Worm (Caenorhabditis elegans) whole organism, L1 larva: ENCODE data around the gene ceh-16.

Source experiments
- C16A3.4 ChIP-seq: fragments of 150-350 bp; optimal IDR thresholded peaks from 2 replicates; lab custom pipeline; 2014; ENCODE audit warnings: missing biosample characterization, missing genetic modification characterization
- C34B4.2 ChIP-seq: sonication (generic microtip); optimal IDR thresholded peaks from 2 replicates; lab custom pipeline; 2017; ENCODE audit warnings: mild to moderate bottlenecking, missing genetic modification characterization, missing compliant biosample characterization
- alr-1 ChIP-seq: fragments of 200-800 bp; sonication (Bioruptor generic); optimal IDR thresholded peaks from 2 replicates; lab custom pipeline; 2018; ENCODE audit warnings: borderline replicate concordance, mild to moderate bottlenecking, missing genetic modification characterization, missing compliant biosample characterization
- blmp-1 ChIP-seq: fragments of 150-350 bp; optimal IDR thresholded peaks from 2 replicates; lab custom pipeline; 2014; ENCODE audit warnings: missing biosample characterization, missing genetic modification characterization
- ceh-63 ChIP-seq: fragments of 200-800 bp; sonication (Bioruptor generic); optimal IDR thresholded peaks from 2 replicates; lab custom pipeline; 2018; ENCODE audit warnings: mild to moderate bottlenecking, missing genetic modification characterization, missing compliant biosample characterization
- ceh-82 ChIP-seq, 3 experiments: fragments of 150-350 bp in 1 of 3; sonication (generic microtip) in 2 of 3; optimal IDR thresholded peaks; 2 replicates each; lab custom pipeline; 2014 to 2017; ENCODE audit warnings: missing biosample characterization in 3 of 3, missing genetic modification characterization in 3 of 3
- ceh-88 ChIP-seq: fragments of 200-800 bp; sonication (Bioruptor generic); IDR thresholded peaks from 2 replicates; pipeline ENCODE4 v1.3.6; 2022; ENCODE audit warnings: missing genetic modification characterization, missing compliant biosample characterization
- ceh-90 ChIP-seq: sonication (generic microtip); optimal IDR thresholded peaks from 2 replicates; lab custom pipeline; 2016; ENCODE audit warnings: missing genetic modification characterization, missing compliant biosample characterization
- ces-1 ChIP-seq: fragments of 150-350 bp; optimal IDR thresholded peaks from 2 replicates; lab custom pipeline; 2014; ENCODE audit warnings: missing biosample characterization, missing genetic modification reagents, missing genetic modification characterization
- dsc-1 ChIP-seq: sonication (generic microtip); optimal IDR thresholded peaks from 2 replicates; lab custom pipeline; 2016; ENCODE audit warnings: mild to moderate bottlenecking, missing genetic modification characterization, missing compliant biosample characterization
- efl-1 ChIP-seq, 4 experiments: fragments of 150-350 bp; optimal IDR thresholded peaks in 3 of 4; peaks in 1 of 4; 1 replicate in 1 of 4; 2 replicates in 3 of 4; lab custom pipeline; 2014; ENCODE audit warnings: missing biosample characterization in 2 of 4, missing genetic modification characterization in 2 of 4, missing genetic modification reagents in 2 of 4
- egl-13 ChIP-seq: sonication (generic microtip); optimal IDR thresholded peaks from 2 replicates; lab custom pipeline; 2016; ENCODE audit warnings: missing genotype, missing genetic modification reagents, missing genetic modification characterization, missing compliant biosample characterization
- egl-27 ChIP-seq, 2 experiments: fragments of 150-350 bp in 1 of 2; sonication (generic microtip); optimal IDR thresholded peaks; 3 replicates each; lab custom pipeline; 2017 to 2018; ENCODE audit warnings: missing biosample characterization in 2 of 2, missing genetic modification characterization in 2 of 2, missing genetic modification reagents in 2 of 2
- elt-2 ChIP-seq: sonication (generic microtip); optimal IDR thresholded peaks from 2 replicates; lab custom pipeline; 2016; ENCODE audit warnings: missing genetic modification characterization, mild to moderate bottlenecking, inconsistent platforms, missing compliant biosample characterization, missing genetic modification reagents
- fos-1 ChIP-seq: fragments of 150-350 bp; optimal IDR thresholded peaks from 2 replicates; lab custom pipeline; 2014; ENCODE audit warnings: missing biosample characterization, missing genetic modification characterization
- hlh-17 ChIP-seq: fragments of 200-800 bp; sonication (Bioruptor generic); optimal IDR thresholded peaks from 2 replicates; lab custom pipeline; 2018; ENCODE audit warnings: missing genetic modification characterization, mild to moderate bottlenecking, missing compliant biosample characterization, moderate library complexity, borderline replicate concordance
- hpl-2 ChIP-seq: fragments of 150-350 bp; optimal IDR thresholded peaks from 2 replicates; lab custom pipeline; 2014; ENCODE audit warnings: missing biosample characterization, missing genetic modification reagents, missing genetic modification characterization
- irx-1 ChIP-seq: sonication (generic microtip); optimal IDR thresholded peaks from 2 replicates; lab custom pipeline; 2016; ENCODE audit warnings: missing genetic modification characterization, missing compliant biosample characterization
- lin-14 ChIP-seq: fragments of 200-800 bp; sonication (Bioruptor generic); optimal IDR thresholded peaks from 2 replicates; lab custom pipeline; 2018; ENCODE audit warnings: mild to moderate bottlenecking, missing genetic modification characterization, moderate library complexity, missing compliant biosample characterization
- lin-35 ChIP-seq, 2 experiments: fragments of 150-350 bp; optimal IDR thresholded peaks; 2 replicates each; lab custom pipeline; 2014; ENCODE audit warnings: missing biosample characterization in 2 of 2, missing genetic modification characterization in 2 of 2, missing genetic modification reagents in 2 of 2
- lin-39 ChIP-seq: fragments of 150-350 bp; optimal IDR thresholded peaks from 2 replicates; lab custom pipeline; 2014; ENCODE audit warnings: missing biosample characterization, missing genetic modification reagents, missing genetic modification characterization
- lir-3 ChIP-seq: sonication (generic microtip); optimal IDR thresholded peaks from 2 replicates; lab custom pipeline; 2016; ENCODE audit warnings: mild to moderate bottlenecking, missing genetic modification characterization, moderate library complexity, missing compliant biosample characterization; ENCODE audit not compliant: poor library complexity
- lsy-2 ChIP-seq, 2 experiments: fragments of 150-350 bp; optimal IDR thresholded peaks; 2 replicates each; lab custom pipeline; 2014; ENCODE audit warnings: missing biosample characterization in 2 of 2, missing genetic modification characterization in 2 of 2
- mab-9 ChIP-seq: fragments of 200-800 bp; sonication (Bioruptor generic); IDR thresholded peaks from 2 replicates; pipeline ENCODE4 v1.3.6; 2022; ENCODE audit warnings: missing genetic modification reagents, missing genetic modification characterization, missing compliant biosample characterization
- mep-1 ChIP-seq: fragments of 150-350 bp; optimal IDR thresholded peaks from 2 replicates; lab custom pipeline; 2014; ENCODE audit warnings: missing biosample characterization, missing genetic modification characterization
- nhr-11 ChIP-seq: fragments of 150-350 bp; optimal IDR thresholded peaks from 2 replicates; lab custom pipeline; 2014; ENCODE audit warnings: missing biosample characterization, missing genetic modification characterization
- nhr-19 ChIP-seq: fragments of 200-800 bp; sonication (Bioruptor generic); conservative IDR thresholded peaks from 2 replicates; pipeline ENCODE4 v1.3.6; 2022; ENCODE audit warnings: missing genetic modification characterization, missing compliant biosample characterization
- nhr-20 ChIP-seq: sonication (generic microtip); optimal IDR thresholded peaks from 2 replicates; lab custom pipeline; 2016; ENCODE audit warnings: mild to moderate bottlenecking, missing genetic modification characterization, missing compliant biosample characterization
- nhr-237 ChIP-seq: fragments of 150-350 bp; optimal IDR thresholded peaks from 2 replicates; lab custom pipeline; 2014; ENCODE audit warnings: missing biosample characterization, missing genetic modification characterization
- nhr-47 ChIP-seq: sonication (generic microtip); optimal IDR thresholded peaks from 2 replicates; lab custom pipeline; 2016; ENCODE audit warnings: mild to moderate bottlenecking, missing genetic modification characterization, moderate library complexity, missing compliant biosample characterization
- nhr-71 ChIP-seq: sonication (generic microtip); optimal IDR thresholded peaks from 2 replicates; lab custom pipeline; 2016; ENCODE audit warnings: mild to moderate bottlenecking, missing genetic modification characterization, moderate library complexity, missing compliant biosample characterization
- nhr-76 ChIP-seq: sonication (generic microtip); optimal IDR thresholded peaks from 2 replicates; lab custom pipeline; 2017; ENCODE audit warnings: missing biosample characterization, missing genetic modification characterization
- nhr-77 ChIP-seq: fragments of 150-350 bp; optimal IDR thresholded peaks from 2 replicates; lab custom pipeline; 2014; ENCODE audit warnings: missing biosample characterization, missing genetic modification characterization
- nhr-84 ChIP-seq: sonication (generic microtip); optimal IDR thresholded peaks from 2 replicates; lab custom pipeline; 2017; ENCODE audit warnings: missing biosample characterization, missing genetic modification characterization
- nhr-85 ChIP-seq: sonication (generic microtip); peaks from one replicate; lab custom pipeline; 2016; ENCODE audit warnings: missing genetic modification characterization, inconsistent platforms, missing compliant biosample characterization
- pqm-1 ChIP-seq: sonication (generic microtip); optimal IDR thresholded peaks from 3 replicates; lab custom pipeline; 2017; ENCODE audit warnings: missing biosample characterization, missing genetic modification characterization
- rnt-1 ChIP-seq: sonication (generic microtip); optimal IDR thresholded peaks from 2 replicates; lab custom pipeline; 2016; ENCODE audit warnings: mild to moderate bottlenecking, missing genetic modification characterization, moderate library complexity, missing compliant biosample characterization
- skn-1 ChIP-seq: fragments of 150-350 bp; optimal IDR thresholded peaks from 2 replicates; lab custom pipeline; 2014; ENCODE audit warnings: missing biosample characterization, missing genetic modification characterization
- snpc-4 ChIP-seq: fragments of 150-350 bp; optimal IDR thresholded peaks from 2 replicates; lab custom pipeline; 2014; ENCODE audit warnings: missing biosample characterization, missing genetic modification characterization
- snu-23 ChIP-seq: sonication (generic microtip); optimal IDR thresholded peaks from 2 replicates; lab custom pipeline; 2016; ENCODE audit warnings: missing genetic modification characterization, missing compliant biosample characterization
- sox-4 ChIP-seq: sonication (generic microtip); optimal IDR thresholded peaks from 2 replicates; lab custom pipeline; 2016; ENCODE audit warnings: missing genetic modification characterization, missing compliant biosample characterization
- sptf-1 ChIP-seq: fragments of 150-350 bp; optimal IDR thresholded peaks from 2 replicates; lab custom pipeline; 2014; ENCODE audit warnings: missing biosample characterization, missing genetic modification characterization
- tbx-2 ChIP-seq: sonication (generic microtip); optimal IDR thresholded peaks from 2 replicates; lab custom pipeline; 2016; ENCODE audit warnings: missing genetic modification characterization, missing compliant biosample characterization
- unc-130 ChIP-seq: fragments of 150-350 bp; optimal IDR thresholded peaks from 2 replicates; lab custom pipeline; 2017; ENCODE audit warnings: missing biosample characterization, missing genetic modification characterization, inconsistent platforms
- unc-98 ChIP-seq: fragments of 200-800 bp; sonication (Bioruptor generic); IDR thresholded peaks from 2 replicates; pipeline ENCODE4 v1.3.6; 2022; ENCODE audit warnings: missing genetic modification characterization, missing compliant biosample characterization
- vab-15 ChIP-seq: sonication (generic microtip); optimal IDR thresholded peaks from 2 replicates; lab custom pipeline; 2017; ENCODE audit warnings: missing genotype, mild to moderate bottlenecking, missing genetic modification characterization, missing compliant biosample characterization
- xbp-1 ChIP-seq: sonication (generic microtip); optimal IDR thresholded peaks from 2 replicates; lab custom pipeline; 2016; ENCODE audit warnings: missing genetic modification characterization, missing compliant biosample characterization
- zag-1 ChIP-seq: fragments of 150-350 bp; optimal IDR thresholded peaks from 2 replicates; lab custom pipeline; 2014; ENCODE audit warnings: missing biosample characterization, missing genetic modification characterization
- zip-4 ChIP-seq: fragments of 200-800 bp; sonication (Bioruptor generic); optimal IDR thresholded peaks from 2 replicates; lab custom pipeline; 2018; ENCODE audit warnings: mild to moderate bottlenecking, missing genetic modification characterization, moderate library complexity, missing compliant biosample characterization

Gene ceh-16

ce11 chrIII:8658367-8658761 lies 35.8 kb downstream of the ceh-16 start (continued):
- peak; percentile 80 for TF ChIP-seq nhr-84
- no peak for TF ChIP-seq zip-4 (GFP tag; lab: Kevin White, UChicago)
- no peak for TF ChIP-seq alr-1 (tag; lab: Kevin White, UChicago)
- TF ChIP-seq egl-27 (tag; optimal IDR thresholded peaks at IDR 0.05; lab: Kevin White, UChicago): peak; percentile 49 to 55
- TF ChIP-seq nhr-77 (tag; lab: Kevin White, UChicago): peak; percentile 89
- no peak for TF ChIP-seq sox-4 (tag; lab: Kevin White, UChicago)
- peak; percentile 62; the same call in 1 of the 2 replicates for TF ChIP-seq mab-9 (GFP tag; lab: Robert Waterston, UW)
- peak; percentile 90 for TF ChIP-seq vab-15 (tag; lab: Kevin White, UChicago)
- TF ChIP-seq efl-1 (optimal IDR thresholded peaks at IDR 0.05; lab: Kevin White, UChicago): peak; percentile 57 to 65
- TF ChIP-seq efl-1 (GFP tag; optimal IDR thresholded peaks at IDR 0.05 in 1 of 2; lab: Kevin White, UChicago): peak; percentile 47 to 95
- peak; percentile 44 for TF ChIP-seq unc-98 (GFP tag; lab: Robert Waterston, UW)
- peak; percentile 67 to 85 for TF ChIP-seq lin-35 (GFP tag; optimal IDR thresholded peaks at IDR 0.05; lab: Kevin White, UChicago)
- peak; percentile 98 for TF ChIP-seq lin-14
- no peak for TF ChIP-seq pqm-1
- TF ChIP-seq hlh-17 (GFP tag; lab: Kevin White, UChicago): no peak
- no peak for TF ChIP-seq nhr-76 (tag; lab: Kevin White, UChicago)
- TF ChIP-seq nhr-237 (tag; lab: Kevin White, UChicago): peak; percentile 66
- peak; percentile 80 to 90 for TF ChIP-seq lsy-2 (tag; optimal IDR thresholded peaks at IDR 0.05; lab: Kevin White, UChicago)
- TF ChIP-seq nhr-47 (tag; lab: Kevin White, UChicago): peak; percentile 87
- TF ChIP-seq nhr-20 (tag; lab: Kevin White, UChicago): peak; percentile 98
- peak; percentile 24 to 56 (median 47) for TF ChIP-seq ceh-82 (tag; optimal IDR thresholded peaks at IDR 0.05; lab: Kevin White, UChicago)
- no peak for TF ChIP-seq ces-1 (GFP tag; lab: Kevin White, UChicago)
- no peak for TF ChIP-seq ceh-90
- TF ChIP-seq skn-1 (tag; lab: Kevin White, UChicago): peak; percentile 55
- TF ChIP-seq ceh-63 (GFP tag; lab: Kevin White, UChicago): no peak
- peak; percentile 34; the same call in 1 of the 2 replicates for TF ChIP-seq ceh-88 (GFP tag; lab: Robert Waterston, UW)
- peak; percentile 83 for TF ChIP-seq irx-1
- TF ChIP-seq hpl-2 (GFP tag; lab: Kevin White, UChicago): peak; percentile 68
- TF ChIP-seq dsc-1 (tag; lab: Kevin White, UChicago): peak; percentile 87
- TF ChIP-seq C16A3.4 (tag; lab: Kevin White, UChicago): peak; percentile 81
- peak; percentile 88 for TF ChIP-seq xbp-1 (tag; lab: Kevin White, UChicago)
- TF ChIP-seq rnt-1: peak; percentile 87
- TF ChIP-seq, all 84 proteins: peak for 54

DNA sequence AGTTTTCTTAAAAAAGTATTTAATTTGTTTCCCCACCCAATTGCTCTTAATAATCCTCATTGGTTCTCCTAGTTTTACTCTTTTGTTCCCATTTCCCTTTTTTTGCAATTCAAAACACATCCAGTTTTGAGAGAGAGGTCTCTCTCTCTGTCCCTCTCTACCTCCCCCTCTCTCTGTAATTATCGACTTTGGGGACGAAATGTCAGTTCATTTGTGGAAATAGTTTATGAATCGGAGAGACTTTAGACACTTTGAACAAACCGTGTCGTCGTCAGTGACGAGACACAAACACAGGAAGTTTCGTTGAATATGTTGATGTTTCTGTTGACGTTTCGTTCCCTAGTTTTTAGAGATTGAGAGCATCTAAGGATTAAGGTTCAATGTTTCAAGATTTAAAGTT lies 40.6 kb downstream of the ceh-16 start:
- TF ChIP-seq elt-2 (tag; lab: Kevin White, UChicago): no peak
- TF ChIP-seq skn-1 (tag; lab: Kevin White, UChicago): no peak
- no peak for TF ChIP-seq C34B4.2 (tag; lab: Kevin White, UChicago)
- no peak for TF ChIP-seq tbx-2 (tag; lab: Kevin White, UChicago)
- TF ChIP-seq nhr-84: no peak
- no peak for TF ChIP-seq sptf-1 (tag; lab: Kevin White, UChicago)
- TF ChIP-seq lin-39 (tag; lab: Kevin White, UChicago): no peak
- TF ChIP-seq blmp-1: peak; percentile 59
- TF ChIP-seq lin-14: peak; percentile 45
- no peak for TF ChIP-seq egl-13 (tag; lab: Kevin White, UChicago)
- no peak for TF ChIP-seq unc-130 (tag; lab: Kevin White, UChicago)
- TF ChIP-seq snpc-4 (tag; lab: Kevin White, UChicago): no peak
- TF ChIP-seq nhr-20 (tag; lab: Kevin White, UChicago): no peak
- peak; percentile 1 for TF ChIP-seq mep-1
- TF ChIP-seq efl-1 (optimal IDR thresholded peaks at IDR 0.05; lab: Kevin White, UChicago): peak in 1 of 2 experiments; percentile 17
- no peak for TF ChIP-seq efl-1 (GFP tag; optimal IDR thresholded peaks at IDR 0.05 in 1 of 2; lab: Kevin White, UChicago)
- no peak for TF ChIP-seq nhr-11 (tag; lab: Kevin White, UChicago)
- no peak for TF ChIP-seq fos-1 (tag; lab: Kevin White, UChicago)
- peak; percentile 60 for TF ChIP-seq nhr-85
- no peak for TF ChIP-seq alr-1 (tag; lab: Kevin White, UChicago)
- TF ChIP-seq nhr-19 (GFP tag; lab: Robert Waterston, UW): no peak
- peak; percentile 1 for TF ChIP-seq nhr-71 (tag; lab: Kevin White, UChicago)
- no peak for TF ChIP-seq lir-3
- peak; percentile 28 for TF ChIP-seq snu-23
- TF ChIP-seq ceh-63 (GFP tag; lab: Kevin White, UChicago): no peak
- TF ChIP-seq nhr-47 (tag; lab: Kevin White, UChicago): no peak
- no peak for TF ChIP-seq nhr-76 (tag; lab: Kevin White, UChicago)
- TF ChIP-seq lsy-2 (tag; optimal IDR thresholded peaks at IDR 0.05; lab: Kevin White, UChicago): peak in 1 of 2 experiments; percentile 3
- no peak for TF ChIP-seq zag-1
